Fruit fly (Drosophila melanogaster) whole organism, embryonic: ENCODE data around the gene RpL32.

Source experiments
- Abd-B ChIP-seq: fragments of 200-800 bp; sonication (Bioruptor generic); optimal IDR thresholded peaks from 2 replicates; lab custom pipeline; 2018; ENCODE audit warnings: missing biosample characterization, mild to moderate bottlenecking, missing genetic modification characterization, moderate library complexity
- CG10654 ChIP-seq: fragments of 200-800 bp; sonication (Bioruptor generic); optimal IDR thresholded peaks from 2 replicates; lab custom pipeline; 2016; ENCODE audit warnings: missing biosample characterization, missing genetic modification characterization
- CG10959 ChIP-seq: fragments of 200-800 bp; sonication (Bioruptor generic); IDR thresholded peaks from 2 replicates; pipeline ENCODE4 v1.3.6; 2022; ENCODE audit warnings: missing biosample characterization, missing genetic modification characterization
- CG14441 ChIP-seq: fragments of 200-800 bp; sonication (Bioruptor generic); IDR thresholded peaks from 2 replicates; pipeline ENCODE4 v1.3.6; 2022; ENCODE audit warnings: missing biosample characterization, missing genetic modification characterization
- CG14667 ChIP-seq: fragments of 200-800 bp; sonication (Bioruptor generic); IDR thresholded peaks from 2 replicates; pipeline ENCODE4 v1.3.6; 2022; ENCODE audit warnings: missing biosample characterization, missing genetic modification characterization
- CG15696 ChIP-seq: fragments of 200-800 bp; sonication (Bioruptor generic); optimal IDR thresholded peaks from 2 replicates; lab custom pipeline; 2019; ENCODE audit warnings: missing biosample characterization, mild to moderate bottlenecking, missing genetic modification characterization, moderate library complexity
- CG18764 ChIP-seq: fragments of 200-800 bp; sonication (Bioruptor generic); optimal IDR thresholded peaks from 3 replicates; lab custom pipeline; 2016; ENCODE audit warnings: missing biosample characterization, missing genetic modification characterization
- CG30020 ChIP-seq: fragments of 200-800 bp; optimal IDR thresholded peaks from 2 replicates; lab custom pipeline; 2019; ENCODE audit warnings: missing biosample characterization, mild to moderate bottlenecking, missing genetic modification characterization, moderate library complexity
- CG31388 ChIP-seq: fragments of 200-800 bp; sonication (Bioruptor generic); optimal IDR thresholded peaks from 2 replicates; lab custom pipeline; 2016; ENCODE audit warnings: missing biosample characterization, missing genetic modification characterization
- CG34224 ChIP-seq: fragments of 200-800 bp; sonication (Bioruptor generic); IDR thresholded peaks from 3 replicates; pipeline ENCODE4 v1.3.6; 2022; ENCODE audit warnings: missing biosample characterization, missing genetic modification characterization; ENCODE audit not compliant: partially characterized antibody
- CG3726 ChIP-seq: fragments of 200-800 bp; sonication (Bioruptor generic); IDR thresholded peaks from 3 replicates; pipeline ENCODE4, ENCODE4 v1.3.6; 2022; ENCODE audit warnings: missing biosample characterization, missing genetic modification characterization
- CG6175 ChIP-seq: fragments of 200-800 bp; sonication (Bioruptor generic); IDR thresholded peaks from 3 replicates; pipeline ENCODE4 v1.3.6; 2022; ENCODE audit warnings: missing biosample characterization, missing genetic modification characterization
- CG6683 ChIP-seq: fragments of 200-800 bp; sonication (Bioruptor generic); optimal IDR thresholded peaks from 2 replicates; lab custom pipeline; 2017; ENCODE audit warnings: missing biosample characterization, mild to moderate bottlenecking, missing genetic modification characterization, missing genetic modification reagents
- CG7745 ChIP-seq: fragments of 200-800 bp; sonication (Bioruptor generic); optimal IDR thresholded peaks from 2 replicates; lab custom pipeline; 2018; ENCODE audit warnings: missing biosample characterization, mild to moderate bottlenecking, missing genetic modification characterization, moderate library complexity
- Dp ChIP-seq: fragments of 200-800 bp; sonication (Bioruptor generic); optimal IDR thresholded peaks from 2 replicates; lab custom pipeline; 2018; ENCODE audit warnings: missing biosample characterization, mild to moderate bottlenecking, missing genetic modification characterization, moderate library complexity
- Drgx ChIP-seq: fragments of 200-800 bp; sonication (Bioruptor generic); IDR thresholded peaks from 2 replicates; pipeline ENCODE4 v1.3.6; 2022; ENCODE audit warnings: missing biosample characterization, missing genetic modification characterization
- E2f1 ChIP-seq: fragments of 200-800 bp; sonication (Bioruptor generic); IDR thresholded peaks from 2 replicates; pipeline ENCODE4 v1.3.6; 2022; ENCODE audit warnings: missing biosample characterization, missing genetic modification characterization
- E2f2 ChIP-seq: fragments of 200-800 bp; sonication (Bioruptor generic); IDR thresholded peaks from 2 replicates; pipeline ENCODE4 v1.3.6; 2022; ENCODE audit warnings: missing biosample characterization, missing genetic modification characterization
- Ets65A ChIP-seq: fragments of 200-800 bp; sonication (Bioruptor generic); peaks from one replicate; lab custom pipeline; 2016; ENCODE audit warnings: missing biosample characterization, missing genetic modification characterization
- Hr78 ChIP-seq, 2 experiments: fragments of 200-800 bp in 1 of 2; fragments of >200 bp in 1 of 2; sonication (Bioruptor generic) in 1 of 2; optimal IDR thresholded peaks; 2 replicates each; lab custom pipeline; 2017 to 2019; ENCODE audit warnings: missing biosample characterization in 2 of 2, missing genetic modification characterization in 2 of 2, mild to moderate bottlenecking in 1 of 2, moderate library complexity in 1 of 2
- Lpt ChIP-seq: fragments of >200 bp; optimal IDR thresholded peaks from 2 replicates; lab custom pipeline; 2018; ENCODE audit warnings: missing biosample characterization, missing genetic modification characterization
- NC2α ChIP-seq: fragments of 200-800 bp; sonication (Bioruptor generic); optimal IDR thresholded peaks from 2 replicates; lab custom pipeline; 2016; ENCODE audit warnings: missing biosample characterization, missing genetic modification characterization
- Opbp ChIP-seq: fragments of 200-800 bp; sonication (Bioruptor generic); IDR thresholded peaks from 3 replicates; pipeline ENCODE4 v1.3.6; 2022; ENCODE audit warnings: missing biosample characterization, missing genetic modification characterization; ENCODE audit not compliant: partially characterized antibody
- Ssrp ChIP-seq: fragments of 200-800 bp; sonication (Bioruptor generic); optimal IDR thresholded peaks from 2 replicates; lab custom pipeline; 2018; ENCODE audit warnings: missing biosample characterization, mild to moderate bottlenecking, missing genetic modification characterization, moderate library complexity
- abd-A ChIP-seq: fragments of 200-800 bp; sonication (Bioruptor generic); optimal IDR thresholded peaks from 3 replicates; lab custom pipeline; 2019; ENCODE audit warnings: missing biosample characterization, mild to moderate bottlenecking, missing genetic modification characterization, moderate library complexity
- bab2 ChIP-seq: fragments of 200-800 bp; sonication (Bioruptor generic); optimal IDR thresholded peaks from 2 replicates; lab custom pipeline; 2016; ENCODE audit warnings: missing biosample characterization, missing genetic modification characterization
- bbx ChIP-seq: fragments of 200-800 bp; sonication (Bioruptor generic); IDR thresholded peaks from 2 replicates; pipeline ENCODE4 v1.3.6; 2022; ENCODE audit warnings: missing biosample characterization, missing genetic modification characterization; ENCODE audit not compliant: partially characterized antibody
- chinmo ChIP-seq: fragments of 200-800 bp; sonication (Bioruptor generic); IDR thresholded peaks from 4 replicates; pipeline ENCODE4 v1.3.6; 2022; ENCODE audit warnings: missing biosample characterization, missing genetic modification characterization; ENCODE audit not compliant: partially characterized antibody
- ci ChIP-seq: fragments of 200-800 bp; sonication (Bioruptor generic); IDR thresholded peaks from 3 replicates; pipeline ENCODE4 v1.3.6; 2022; ENCODE audit warnings: missing biosample characterization, missing genetic modification characterization
- crc ChIP-seq: fragments of 200-800 bp; sonication (Bioruptor generic); optimal IDR thresholded peaks from 2 replicates; lab custom pipeline; 2016; ENCODE audit warnings: missing biosample characterization, missing genetic modification characterization
- crol ChIP-seq: fragments of 200-800 bp; sonication (Bioruptor generic); IDR thresholded peaks from 2 replicates; pipeline ENCODE4 v1.3.6; 2022; ENCODE audit warnings: missing biosample characterization, missing genetic modification characterization
- disco-r ChIP-seq: fragments of 200-800 bp; sonication (Bioruptor generic); optimal IDR thresholded peaks from 2 replicates; lab custom pipeline; 2016; ENCODE audit warnings: missing biosample characterization, missing genetic modification characterization
- dpn ChIP-seq, 2 experiments: fragments of 200-800 bp; sonication (Bioruptor generic); optimal IDR thresholded peaks; 3 replicates each; lab custom pipeline; 2016; ENCODE audit warnings: missing biosample characterization in 2 of 2, missing genetic modification characterization in 2 of 2
- fu2 ChIP-seq: fragments of 200-800 bp; sonication (Bioruptor generic); optimal IDR thresholded peaks from 2 replicates; lab custom pipeline; 2016; ENCODE audit warnings: missing biosample characterization, missing genetic modification characterization
- gcm ChIP-seq: fragments of 200-800 bp; sonication (Bioruptor generic); optimal IDR thresholded peaks from 2 replicates; lab custom pipeline; 2019; ENCODE audit warnings: missing biosample characterization, mild to moderate bottlenecking, missing genetic modification characterization, moderate library complexity
- hb ChIP-seq: fragments of 200-800 bp; sonication (Bioruptor generic); IDR thresholded peaks from 3 replicates; pipeline ENCODE4 v1.3.6; 2022; ENCODE audit warnings: missing biosample characterization, missing genetic modification characterization; ENCODE audit not compliant: partially characterized antibody
- ind ChIP-seq: fragments of 200-800 bp; sonication (Bioruptor generic); optimal IDR thresholded peaks from 3 replicates; lab custom pipeline; 2016; ENCODE audit warnings: missing biosample characterization, missing genetic modification characterization
- kah ChIP-seq: fragments of 200-800 bp; sonication (Bioruptor generic); optimal IDR thresholded peaks from 2 replicates; lab custom pipeline; 2018; ENCODE audit warnings: missing biosample characterization, mild to moderate bottlenecking, missing genetic modification characterization
- kni ChIP-seq: fragments of 200-800 bp; sonication (Bioruptor generic); optimal IDR thresholded peaks from 3 replicates; lab custom pipeline; 2017; ENCODE audit warnings: mild to moderate bottlenecking, missing biosample characterization, missing genetic modification reagents, missing genetic modification characterization
- nom ChIP-seq: fragments of 200-800 bp; sonication (Bioruptor generic); optimal IDR thresholded peaks from 2 replicates; lab custom pipeline; 2017; ENCODE audit warnings: missing biosample characterization, missing genetic modification characterization, mild to moderate bottlenecking, moderate library complexity, missing genetic modification reagents
- oc ChIP-seq: fragments of 200-800 bp; sonication (Bioruptor generic); optimal IDR thresholded peaks from 2 replicates; lab custom pipeline; 2018; ENCODE audit warnings: missing biosample characterization, mild to moderate bottlenecking, missing genetic modification characterization, moderate library complexity
- pros ChIP-seq: fragments of 200-800 bp; sonication (Bioruptor generic); optimal IDR thresholded peaks from 3 replicates; lab custom pipeline; 2019; ENCODE audit warnings: missing biosample characterization, mild to moderate bottlenecking, missing genetic modification characterization, moderate library complexity
- stc ChIP-seq: fragments of 200-800 bp; sonication (Bioruptor generic); IDR thresholded peaks from 2 replicates; pipeline ENCODE4 v1.3.6; 2022; ENCODE audit warnings: missing biosample characterization, missing genetic modification characterization
- stwl ChIP-seq: fragments of 200-800 bp; sonication (Bioruptor generic); optimal IDR thresholded peaks from 3 replicates; lab custom pipeline; 2018; ENCODE audit warnings: missing biosample characterization, mild to moderate bottlenecking, missing genetic modification characterization, moderate library complexity
- tup ChIP-seq: fragments of 200-800 bp; sonication (Bioruptor generic); optimal IDR thresholded peaks from 2 replicates; lab custom pipeline; 2016; ENCODE audit warnings: missing biosample characterization, mild to moderate bottlenecking, missing genetic modification characterization, moderate library complexity
- vvl ChIP-seq: fragments of 200-800 bp; sonication (Bioruptor generic); IDR thresholded peaks from 2 replicates; pipeline ENCODE4 v1.3.6; 2022; ENCODE audit warnings: missing biosample characterization, missing genetic modification characterization
- zf30C ChIP-seq: fragments of 200-800 bp; sonication (Bioruptor generic); optimal IDR thresholded peaks from 3 replicates; lab custom pipeline; 2018; ENCODE audit warnings: missing biosample characterization, mild to moderate bottlenecking, missing genetic modification characterization

The RpL32 gene

DNA sequence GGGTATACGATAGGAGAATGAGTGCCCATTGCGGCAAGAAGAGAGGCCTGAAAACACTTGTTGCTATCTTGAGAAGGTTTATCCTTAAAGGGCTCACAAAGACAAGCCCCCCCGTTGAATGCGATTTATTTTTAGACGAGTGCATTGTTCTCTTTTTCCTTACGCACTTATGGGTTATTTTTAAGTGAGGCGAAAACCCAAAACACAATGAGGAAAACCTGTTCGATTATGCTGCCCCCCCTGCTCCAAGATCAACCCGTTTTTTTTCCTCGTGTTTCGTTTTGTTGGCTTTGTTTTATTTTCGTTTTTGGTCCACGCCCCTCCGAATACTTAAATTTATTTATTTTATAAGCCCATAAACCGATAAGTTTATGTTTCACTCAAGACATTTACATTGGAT, 14.0 kb upstream of the RpL32 start:
- peak; percentile 50 for TF ChIP-seq kah (GFP tag; lab: Kevin White, UChicago)
- peak; percentile 18; the same call in 1 of the 2 replicates for TF ChIP-seq crol
- TF ChIP-seq CG6175 (GFP tag; lab: Robert Waterston, UW): no peak
- TF ChIP-seq oc (tag; lab: Kevin White, UChicago): peak; percentile 62
- peak; percentile 1 for TF ChIP-seq kni (GFP tag; lab: Kevin White, UChicago)
- TF ChIP-seq CG14441 (GFP tag; lab: Robert Waterston, UW): 0 out of 2 replicates have a peak, but pooled peaks have one; percentile 23
- 0 out of 2 replicates have a peak, but pooled peaks have one; percentile 23 for TF ChIP-seq bbx
- TF ChIP-seq CG7745 (tag; lab: Kevin White, UChicago): no peak
- TF ChIP-seq chinmo (GFP tag; lab: Robert Waterston, UW): peak; percentile 56; the same call in 1 of the 4 replicates
- TF ChIP-seq Dp (GFP tag; lab: Kevin White, UChicago): no peak
- TF ChIP-seq CG34224 (GFP tag; lab: Robert Waterston, UW): peak; percentile 28; the same call in 1 of the 3 replicates
- TF ChIP-seq CG18764 (GFP tag; lab: Kevin White, UChicago): no peak
- peak; percentile 3 for TF ChIP-seq pros (GFP tag; lab: Kevin White, UChicago)
- TF ChIP-seq Abd-B (GFP tag; lab: Kevin White, UChicago): no peak
- peak; percentile 50 for TF ChIP-seq nom (GFP tag; lab: Kevin White, UChicago)
- peak; percentile 15 for TF ChIP-seq abd-A (tag; lab: Kevin White, UChicago)
- no peak for TF ChIP-seq bab2 (GFP tag; lab: Kevin White, UChicago)

DNA sequence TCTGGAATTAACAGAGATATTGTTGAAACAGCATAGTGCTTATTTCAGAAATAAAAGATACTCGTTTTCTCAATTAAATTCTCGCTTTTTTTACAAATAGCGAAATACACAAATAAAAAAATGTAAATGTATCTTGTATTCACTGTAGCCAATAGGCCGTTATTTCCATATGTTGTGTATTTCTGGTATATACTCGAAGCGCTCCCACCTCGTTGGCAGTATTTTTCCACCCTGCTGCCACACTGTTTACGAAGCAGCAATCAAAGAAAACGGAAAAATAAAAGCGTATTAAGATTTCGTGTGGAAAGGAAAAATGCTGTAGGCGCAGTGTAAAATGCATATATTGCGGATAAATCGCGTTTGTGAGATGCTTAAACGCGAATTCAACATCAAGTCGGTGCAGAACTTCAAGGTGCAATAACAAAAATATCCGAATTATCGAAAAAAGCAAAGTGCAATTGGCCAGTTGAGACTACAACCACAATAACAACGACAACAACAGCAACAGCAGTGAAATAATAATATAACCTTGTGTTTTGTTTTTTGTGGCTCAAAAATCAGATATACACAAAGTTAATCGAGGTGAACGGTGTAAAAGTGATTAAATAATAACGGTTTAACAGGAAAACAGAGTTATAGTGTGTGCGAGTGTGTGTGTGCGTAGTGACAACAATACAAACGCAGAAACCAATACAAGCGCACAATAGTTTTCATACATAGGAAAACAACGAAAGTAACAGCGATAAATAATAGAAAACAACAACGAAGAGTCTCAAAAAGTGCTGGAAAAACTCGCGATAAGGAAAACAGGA, 12.3 kb upstream of the RpL32 start, which contains the start of gene sima:
sima (plus strand) TSS at position 255 of the 812 bp plus-strand sequence.
- TF ChIP-seq disco-r (GFP tag; lab: Kevin White, UChicago): no peak
- TF ChIP-seq Drgx (GFP tag; lab: Robert Waterston, UW): peak; percentile 41; the same call in 1 of the 2 replicates
- TF ChIP-seq fu2: no peak
- no peak for TF ChIP-seq zf30C (GFP tag; lab: Kevin White, UChicago)
- TF ChIP-seq vvl: peak; percentile 69
- TF ChIP-seq CG15696 (tag; lab: Kevin White, UChicago): no peak
- TF ChIP-seq hb (GFP tag; lab: Robert Waterston, UW): no peak
- TF ChIP-seq tup (GFP tag; lab: Kevin White, UChicago): no peak
- no peak for TF ChIP-seq CG6683 (GFP tag; lab: Kevin White, UChicago)
- TF ChIP-seq crc (GFP tag; lab: Kevin White, UChicago): no peak
- TF ChIP-seq CG10654 (GFP tag; lab: Kevin White, UChicago): no peak
- no peak for TF ChIP-seq CG10959 (GFP tag; lab: Robert Waterston, UW)
- peak; percentile 86 for TF ChIP-seq Ets65A (GFP tag; lab: Kevin White, UChicago)
- no peak for TF ChIP-seq CG31388 (GFP tag; lab: Kevin White, UChicago)
- TF ChIP-seq CG14667 (GFP tag; lab: Robert Waterston, UW): no peak; the same call in 1 of the 2 replicates
- TF ChIP-seq NC2α (GFP tag; lab: Kevin White, UChicago): no peak
- TF ChIP-seq Ssrp (tag; lab: Kevin White, UChicago): no peak
- TF ChIP-seq CG30020 (tag; lab: Kevin White, UChicago): peak; percentile 40
- TF ChIP-seq CG3726 (GFP tag; lab: Robert Waterston, UW): no peak
- 0 out of 2 replicates have a peak, but pooled peaks have one; percentile 17 for TF ChIP-seq stc (GFP tag; lab: Robert Waterston, UW)
- TF ChIP-seq ind (GFP tag; lab: Kevin White, UChicago): peak; percentile 17
- TF ChIP-seq abd-A (tag; lab: Kevin White, UChicago): peak; percentile 61
- no peak for TF ChIP-seq Lpt (GFP tag; lab: Kevin White, UChicago)
- no peak for TF ChIP-seq Hr78 (GFP tag; optimal IDR thresholded peaks at IDR 0.05; lab: Kevin White, UChicago)
- peak; percentile 28; the same call in 1 of the 2 replicates for TF ChIP-seq E2f2 (GFP tag; lab: Robert Waterston, UW)
- TF ChIP-seq gcm (GFP tag; lab: Kevin White, UChicago): no peak
- peak; percentile 65 for TF ChIP-seq stwl (tag; lab: Kevin White, UChicago)
- TF ChIP-seq E2f1 (GFP tag; lab: Robert Waterston, UW): peak; percentile 43; the same call in 1 of the 2 replicates
- TF ChIP-seq dpn (GFP tag; optimal IDR thresholded peaks at IDR 0.05; lab: Kevin White, UChicago): peak; percentile 29 to 53
- no peak for TF ChIP-seq Opbp (GFP tag; lab: Robert Waterston, UW)
- peak; percentile 32; the same call in 1 of the 3 replicates for TF ChIP-seq ci
